Worm (Caenorhabditis elegans): ENCODE data around the gene C26B2.7.

The C26B2.7 gene

DNA sequence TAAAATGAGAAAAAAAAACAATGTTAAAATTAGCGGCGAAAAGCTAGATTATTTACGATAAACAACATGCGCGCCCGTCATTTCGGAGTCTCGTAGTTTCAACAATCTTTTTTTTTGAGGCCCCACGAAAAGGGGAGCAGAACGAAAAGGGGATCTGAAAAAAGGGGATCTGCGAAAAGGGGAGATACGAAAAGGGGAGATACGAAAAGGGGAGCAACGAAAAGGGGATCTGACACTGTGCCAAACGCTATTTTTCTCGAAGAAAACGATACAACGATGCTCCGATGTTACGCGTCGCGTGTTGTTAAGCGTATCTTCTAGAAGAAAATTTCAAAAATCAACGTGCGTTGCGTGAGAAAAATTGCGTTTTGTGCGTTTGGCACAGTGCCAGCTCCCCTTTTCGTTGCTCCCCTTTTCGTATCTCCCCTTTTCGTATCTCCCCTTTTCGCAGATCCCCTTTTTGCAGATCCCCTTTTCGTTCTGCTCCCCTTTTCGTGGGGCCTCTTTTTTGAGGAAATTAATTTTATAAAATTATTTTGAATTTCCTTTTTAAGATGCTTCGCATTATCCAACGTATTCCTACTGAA lies at the start of gene C26B2.7:
Gene C26B2.7 (plus strand): TSS at position 549 of the 587 bp plus-strand sequence.
- TF ChIP-seq sox-2 (GFP tag; IDR thresholded peaks at IDR 0.05) = 0 out of 2 replicates have a peak, but pooled peaks have one; percentile 11
- peak; percentile 58 for TF ChIP-seq ceh-18 (tag; optimal IDR thresholded peaks at IDR 0.05)
- peak; percentile 67 for TF ChIP-seq unc-3 (GFP tag; conservative IDR thresholded peaks at IDR 0.05)
- TF ChIP-seq unc-3 (tag; optimal IDR thresholded peaks at IDR 0.05) = peak; percentile 3
- TF ChIP-seq rnt-1 (tag; optimal IDR thresholded peaks at IDR 0.05) = peak; percentile 85
- TF ChIP-seq syd-9 (tag; optimal IDR thresholded peaks at IDR 0.05) = peak; percentile 40
- peak; percentile 80 for TF ChIP-seq tbx-7 (tag; optimal IDR thresholded peaks at IDR 0.05)
- peak; percentile 64 for TF ChIP-seq hlh-6 (tag; optimal IDR thresholded peaks at IDR 0.05)
- peak; percentile 93 for TF ChIP-seq mec-3 (tag; optimal IDR thresholded peaks at IDR 0.05; ENCODE audit: borderline replicate concordance)
- peak; percentile 43 for TF ChIP-seq ahr-1 (tag; optimal IDR thresholded peaks at IDR 0.05)
- TF ChIP-seq ceh-14 (tag; optimal IDR thresholded peaks at IDR 0.05) = peak; percentile 96
- peak; percentile 92 for TF ChIP-seq ref-2 (tag; optimal IDR thresholded peaks at IDR 0.05)
- peak; percentile 90 for TF ChIP-seq F13H6.1 (tag; optimal IDR thresholded peaks at IDR 0.05)
- TF ChIP-seq hlh-13 (GFP tag; optimal IDR thresholded peaks at IDR 0.05) = peak; percentile 31
- TF ChIP-seq tbx-2 (tag; optimal IDR thresholded peaks at IDR 0.05) = peak; percentile 95
- TF ChIP-seq ceh-34 (tag; optimal IDR thresholded peaks at IDR 0.05) = peak; percentile 74
- TF ChIP-seq unc-42 (tag; optimal IDR thresholded peaks at IDR 0.05) = peak; percentile 81
- peak; percentile 82 for TF ChIP-seq pag-3 (tag; optimal IDR thresholded peaks at IDR 0.05; ENCODE audit: borderline replicate concordance)
- peak; percentile 56 for TF ChIP-seq elt-2 (tag; optimal IDR thresholded peaks at IDR 0.05)
- TF ChIP-seq pha-2 (tag; optimal IDR thresholded peaks at IDR 0.05) = peak; percentile 6
- TF ChIP-seq ceh-19 (GFP tag; optimal IDR thresholded peaks at IDR 0.05) = peak; percentile 70
- peak; percentile 86 for TF ChIP-seq fax-1 (tag; optimal IDR thresholded peaks at IDR 0.05)
- peak; percentile 31 for TF ChIP-seq sdc-2 (tag; optimal IDR thresholded peaks at IDR 0.05)
- TF ChIP-seq hlh-8 (tag; optimal IDR thresholded peaks at IDR 0.05) = peak; percentile 88
- peak; percentile 76 for TF ChIP-seq zip-5 (tag; optimal IDR thresholded peaks at IDR 0.05)
- TF ChIP-seq ztf-16 (tag; optimal IDR thresholded peaks at IDR 0.05) = peak; percentile 20
- peak; percentile 4 for TF ChIP-seq madf-2 (tag; optimal IDR thresholded peaks at IDR 0.05)
- peak; percentile 59; the same call in 1 of the 2 replicates for TF ChIP-seq ceh-45 (GFP tag; IDR thresholded peaks at IDR 0.05)
- peak; percentile 91 for TF ChIP-seq C08G9.2 (tag; optimal IDR thresholded peaks at IDR 0.05)
- peak; percentile 87 for TF ChIP-seq ets-4 (tag; optimal IDR thresholded peaks at IDR 0.05)
- TF ChIP-seq unc-86 (tag; optimal IDR thresholded peaks at IDR 0.05) = peak; percentile 30
- peak; percentile 84 for TF ChIP-seq ceh-2 (tag; optimal IDR thresholded peaks at IDR 0.05)
- TF ChIP-seq lim-6 (tag; optimal IDR thresholded peaks at IDR 0.05) = peak; percentile 90
- TF ChIP-seq dmd-4 (tag; optimal IDR thresholded peaks at IDR 0.05; ENCODE audit: borderline replicate concordance) = peak; percentile 76
- TF ChIP-seq ceh-31 (tag; optimal IDR thresholded peaks at IDR 0.05) = peak; percentile 98
- TF ChIP-seq pqm-1 (tag; optimal IDR thresholded peaks at IDR 0.05) = peak; percentile 66

DNA sequence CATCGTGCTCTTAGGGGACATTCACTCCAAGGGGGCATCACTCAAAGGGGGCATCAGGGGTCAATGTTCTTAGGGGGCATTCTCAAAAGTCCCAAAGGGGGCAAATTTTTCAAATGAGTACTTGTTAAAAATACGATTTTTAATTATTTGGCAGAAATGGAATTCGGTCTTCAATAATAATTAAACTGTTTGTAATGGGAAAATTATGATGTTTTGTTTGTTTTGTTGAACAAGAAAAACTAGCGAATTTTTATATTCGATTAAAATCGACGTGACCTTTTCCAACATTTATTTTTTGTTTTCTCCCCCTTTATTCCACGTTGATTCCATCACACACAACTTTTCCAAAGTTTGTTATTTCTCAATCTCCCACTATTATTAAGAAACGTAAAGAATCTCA lies 49.1 kb upstream of the C26B2.7 start, which contains the start of gene F57H12.5:
Gene F57H12.5 (plus strand): TSS at position 301 of the 400 bp plus-strand sequence.
- TF ChIP-seq T23F11.4 (GFP tag; optimal IDR thresholded peaks at IDR 0.05) = no peak
- no peak for TF ChIP-seq pax-1 (tag; optimal IDR thresholded peaks at IDR 0.05)
- TF ChIP-seq ceh-6 (GFP tag; optimal IDR thresholded peaks at IDR 0.05) = no peak
- TF ChIP-seq fkh-6 (tag; optimal IDR thresholded peaks at IDR 0.05) = no peak
- TF ChIP-seq lim-6 (tag; optimal IDR thresholded peaks at IDR 0.05) = no peak
- TF ChIP-seq pag-3 (tag; optimal IDR thresholded peaks at IDR 0.05; ENCODE audit: borderline replicate concordance) = no peak
- TF ChIP-seq Y22D7AL.16 (tag; optimal IDR thresholded peaks at IDR 0.05) = no peak
- no peak for TF ChIP-seq hlh-15 (tag; optimal IDR thresholded peaks at IDR 0.05)
- no peak for TF ChIP-seq K09A11.1 (tag; optimal IDR thresholded peaks at IDR 0.05; ENCODE audit: insufficient read depth)
- TF ChIP-seq F13H6.1 (tag; optimal IDR thresholded peaks at IDR 0.05) = no peak
- TF ChIP-seq ceh-14 (tag; optimal IDR thresholded peaks at IDR 0.05) = no peak
- no peak for TF ChIP-seq npax-4 (tag; optimal IDR thresholded peaks at IDR 0.05)
- no peak for TF ChIP-seq unc-86 (tag; optimal IDR thresholded peaks at IDR 0.05)
- TF ChIP-seq C08G9.2 (tag; optimal IDR thresholded peaks at IDR 0.05) = no peak
- no peak for TF ChIP-seq tbx-2 (tag; optimal IDR thresholded peaks at IDR 0.05)
- TF ChIP-seq ref-2 (tag; optimal IDR thresholded peaks at IDR 0.05) = no peak
- no peak for TF ChIP-seq odd-2 (tag; optimal IDR thresholded peaks at IDR 0.05)
- no peak for TF ChIP-seq ztf-16 (tag; optimal IDR thresholded peaks at IDR 0.05)
- TF ChIP-seq lin-11 (tag; optimal IDR thresholded peaks at IDR 0.05) = no peak
- TF ChIP-seq ceh-24 (tag; optimal IDR thresholded peaks at IDR 0.05) = no peak

Data from whole organism, late embryonic.